Fruit fly (Drosophila melanogaster) whole organism, embryonic: ENCODE data around the gene sau.

ENCODE experiments used
- cas ChIP-seq: fragments of 200-800 bp; sonication (Bioruptor generic); IDR thresholded peaks from 2 replicates; pipeline ENCODE4 v1.3.6; 2022; ENCODE audit warnings: missing biosample characterization, missing genetic modification characterization
- klu ChIP-seq: fragments of 200-800 bp; sonication (Bioruptor generic); IDR thresholded peaks from 2 replicates; pipeline ENCODE4 v1.3.6; 2022; ENCODE audit warnings: missing biosample characterization, missing genetic modification characterization
- ttk ChIP-seq: fragments of 200-800 bp; sonication (Bioruptor generic); IDR thresholded peaks from 2 replicates; pipeline ENCODE4 v2.1.2; 2022; ENCODE audit warnings: missing biosample characterization, missing genetic modification characterization

dm6 chr2L:2200136-2201036 lies 25.8 kb upstream of the sau start:
- TF ChIP-seq ttk (GFP tag; lab: Robert Waterston, UW) (no peak), cas (GFP tag; lab: Robert Waterston, UW) (no peak), klu (GFP tag; lab: Robert Waterston, UW) (no peak)
